Fruit fly (Drosophila melanogaster): Measurements from ENCODE around the gene Xport-A.
A peak's percentile ranks its signal among the peaks of the same experiment; 100 is the strongest.

Gene Xport-A

dm6 chr3R:19890340-19890998 is 24.7 kb downstream of the Xport-A start, which contains the start of gene CG4733 (continued):
- no peak for TF ChIP-seq CG3995 (GFP tag; optimal IDR thresholded peaks at IDR 0.05)
- TF ChIP-seq CG11504 (tag; optimal IDR thresholded peaks at IDR 0.05): peak; percentile 24
- peak; percentile 27; the same call in 1 of the 3 replicates for TF ChIP-seq CG6791 (GFP tag; IDR thresholded peaks at IDR 0.05; ENCODE audit: partially characterized antibody)
- TF ChIP-seq Spps (tag; optimal IDR thresholded peaks at IDR 0.05): no peak
- no peak for TF ChIP-seq CG12071 (GFP tag; optimal IDR thresholded peaks at IDR 0.05)
- 0 out of 3 replicates have a peak, but pooled peaks have one; percentile 15 for TF ChIP-seq CG34224 (GFP tag; IDR thresholded peaks at IDR 0.05; ENCODE audit: partially characterized antibody)
- peak; percentile 18 for TF ChIP-seq Ssrp (tag; optimal IDR thresholded peaks at IDR 0.05)
- TF ChIP-seq gce (GFP tag; IDR thresholded peaks at IDR 0.05): no peak
- TF ChIP-seq hkb (optimal IDR thresholded peaks at IDR 0.05): no peak
- TF ChIP-seq hkb (GFP tag; IDR thresholded peaks at IDR 0.05): no peak
- TF ChIP-seq bbx (GFP tag; IDR thresholded peaks at IDR 0.05; ENCODE audit: partially characterized antibody): 0 out of 2 replicates have a peak, but pooled peaks have one; percentile 17
- TF ChIP-seq Mrtf (GFP tag; IDR thresholded peaks at IDR 0.05): no peak
- no peak for TF ChIP-seq Nf-YA (GFP tag; IDR thresholded peaks at IDR 0.05)
- no peak for TF ChIP-seq CG5953 (GFP tag; IDR thresholded peaks at IDR 0.05)
- 0 out of 2 replicates have a peak, but pooled peaks have one; percentile 7 for TF ChIP-seq ato (GFP tag; IDR thresholded peaks at IDR 0.05; ENCODE audit: partially characterized antibody)
- peak; percentile 36 for TF ChIP-seq Med (GFP tag)
- peak; percentile 30 for TF ChIP-seq HHEX (GFP tag; optimal IDR thresholded peaks at IDR 0.05)
- TF ChIP-seq CG7839 (tag; optimal IDR thresholded peaks at IDR 0.05): peak; percentile 10
- TF ChIP-seq ash1 (GFP tag; optimal IDR thresholded peaks at IDR 0.05): no peak
- no peak for TF ChIP-seq HLH54F (GFP tag; optimal IDR thresholded peaks at IDR 0.05)
- no peak for TF ChIP-seq tup (GFP tag; optimal IDR thresholded peaks at IDR 0.05)
- no peak for TF ChIP-seq Aef1 (GFP tag; IDR thresholded peaks at IDR 0.05)
- peak; percentile 38 for TF ChIP-seq Sox100B (GFP tag; optimal IDR thresholded peaks at IDR 0.05)
- TF ChIP-seq CTCF (GFP tag; optimal IDR thresholded peaks at IDR 0.05): no peak
- TF ChIP-seq CG12769 (tag; optimal IDR thresholded peaks at IDR 0.05): peak; percentile 79
- TF ChIP-seq onecut (GFP tag; IDR thresholded peaks at IDR 0.05): no peak
- no peak for TF ChIP-seq CG2889 (GFP tag; IDR thresholded peaks at IDR 0.05)
- no peak for TF ChIP-seq BtbVII (GFP tag; optimal IDR thresholded peaks at IDR 0.05)
- TF ChIP-seq ac (GFP tag; optimal IDR thresholded peaks at IDR 0.05): no peak
- no peak for TF ChIP-seq CG1647 (GFP tag; optimal IDR thresholded peaks at IDR 0.05)
- TF ChIP-seq H2.0 (GFP tag; IDR thresholded peaks at IDR 0.05): no peak
- TF ChIP-seq Rx (GFP tag; IDR thresholded peaks at IDR 0.05): no peak
- TF ChIP-seq CG14965 (GFP tag; optimal IDR thresholded peaks at IDR 0.05; ENCODE audit: borderline replicate concordance): no peak
- TF ChIP-seq CG13296 (GFP tag; optimal IDR thresholded peaks at IDR 0.05): no peak
- TF ChIP-seq Atf-2 (GFP tag; optimal IDR thresholded peaks at IDR 0.05): no peak
- TF ChIP-seq tx (GFP tag; optimal IDR thresholded peaks at IDR 0.05): no peak
- no peak for TF ChIP-seq pfk (GFP tag; optimal IDR thresholded peaks at IDR 0.05)
- no peak for TF ChIP-seq Antp (GFP tag; optimal IDR thresholded peaks at IDR 0.05)
- TF ChIP-seq CG8924 (tag; optimal IDR thresholded peaks at IDR 0.05): no peak
- TF ChIP-seq CG2678 (tag; optimal IDR thresholded peaks at IDR 0.05): peak; percentile 46
- no peak for TF ChIP-seq CG14441 (GFP tag; IDR thresholded peaks at IDR 0.05)
- TF ChIP-seq hbn (GFP tag; IDR thresholded peaks at IDR 0.05; ENCODE audit: partially characterized antibody): no peak
- no peak for TF ChIP-seq lilli (GFP tag; optimal IDR thresholded peaks at IDR 0.05)
- no peak for TF ChIP-seq B-H1 (GFP tag; IDR thresholded peaks at IDR 0.05)
- TF ChIP-seq CG3281 (GFP tag; optimal IDR thresholded peaks at IDR 0.05): peak; percentile 7
- TF ChIP-seq Ets65A (GFP tag): peak; percentile 67
- no peak for TF ChIP-seq CG8281 (tag; optimal IDR thresholded peaks at IDR 0.05)
- TF ChIP-seq sug (tag; optimal IDR thresholded peaks at IDR 0.05): peak; percentile 58
- TF ChIP-seq dmrt99B (tag; optimal IDR thresholded peaks at IDR 0.05): peak; percentile 0
- TF ChIP-seq kah (GFP tag; optimal IDR thresholded peaks at IDR 0.05): no peak
- TF ChIP-seq CG7556 (GFP tag; optimal IDR thresholded peaks at IDR 0.05): peak; percentile 18

Measured in whole organism, embryonic.